Fruit fly (Drosophila melanogaster) whole organism, wandering third instar larva: ENCODE results near the gene CG7024.

ENCODE experiments used
- Abd-B ChIP-seq: fragments of >200 bp; optimal IDR thresholded peaks from 2 replicates; lab custom pipeline; 2017; ENCODE audit warnings: missing biosample characterization, missing genetic modification characterization
- CG32264 ChIP-seq: fragments of 200-800 bp; sonication (Bioruptor generic); optimal IDR thresholded peaks from 2 replicates; lab custom pipeline; 2016; ENCODE audit warnings: missing biosample characterization, missing genetic modification characterization
- CG9705 ChIP-seq: fragments of 200-800 bp; sonication (Bioruptor generic); optimal IDR thresholded peaks from 2 replicates; lab custom pipeline; 2018; ENCODE audit warnings: missing biosample characterization, mild to moderate bottlenecking, missing genetic modification characterization
- Dfd ChIP-seq: fragments of >200 bp; optimal IDR thresholded peaks from 2 replicates; lab custom pipeline; 2017; ENCODE audit warnings: missing biosample characterization, missing genetic modification characterization
- Dif ChIP-seq: fragments of 200-275, 200-300 bp; sonication (Bioruptor generic); optimal IDR thresholded peaks from 2 replicates; lab custom pipeline; 2018; ENCODE audit warnings: missing biosample characterization, missing genetic modification characterization; ENCODE audit not compliant: partially characterized antibody
- GATAd ChIP-seq: sonication (Bioruptor generic); optimal IDR thresholded peaks from 2 replicates; lab custom pipeline; 2016; ENCODE audit warnings: missing biosample characterization, missing genetic modification characterization
- Hnf4 ChIP-seq: fragments of 200-800 bp; sonication (Bioruptor generic); optimal IDR thresholded peaks from 2 replicates; lab custom pipeline; 2016; ENCODE audit warnings: missing biosample characterization, mild to moderate bottlenecking, missing genetic modification characterization
- Hr78 ChIP-seq: fragments of >200 bp; optimal IDR thresholded peaks from 2 replicates; lab custom pipeline; 2017; ENCODE audit warnings: missing biosample characterization, missing genetic modification characterization
- Hr83 ChIP-seq: fragments of 200-300 bp; sonication (Bioruptor generic); optimal IDR thresholded peaks from 2 replicates; lab custom pipeline; 2016; ENCODE audit warnings: missing biosample characterization, mild to moderate bottlenecking, missing genetic modification characterization, moderate library complexity; ENCODE audit not compliant: poor library complexity, severe bottlenecking
- Jra ChIP-seq: sonication (Bioruptor generic); optimal IDR thresholded peaks from 2 replicates; lab custom pipeline; 2016; ENCODE audit warnings: missing biosample characterization, missing genetic modification characterization
- Mio ChIP-seq: sonication (Bioruptor generic); optimal IDR thresholded peaks from 2 replicates; lab custom pipeline; 2016; ENCODE audit warnings: missing biosample characterization, missing genetic modification characterization
- N ChIP-seq: fragments of >200 bp; optimal IDR thresholded peaks from 2 replicates; lab custom pipeline; 2018; ENCODE audit warnings: missing biosample characterization, missing external identifiers, missing genetic modification characterization
- OdsH ChIP-seq: fragments of 200-800 bp; sonication (Bioruptor generic); optimal IDR thresholded peaks from 2 replicates; lab custom pipeline; 2016; ENCODE audit warnings: missing biosample characterization, mild to moderate bottlenecking, missing genetic modification characterization
- Rel ChIP-seq, 2 experiments: fragments of 200-800 bp; sonication (Bioruptor generic) in 1 of 2; optimal IDR thresholded peaks; 2 replicates in 1 of 2; 3 replicates in 1 of 2; lab custom pipeline; 2016 to 2019; ENCODE audit warnings: mild to moderate bottlenecking in 2 of 2, missing biosample characterization in 2 of 2, missing genetic modification characterization in 2 of 2, moderate library complexity in 1 of 2
- Sp1 ChIP-seq: fragments of 200-800 bp; sonication (Bioruptor generic); optimal IDR thresholded peaks from 3 replicates; lab custom pipeline; 2019; ENCODE audit warnings: missing biosample characterization, mild to moderate bottlenecking, missing genetic modification characterization, moderate library complexity
- Vsx2 ChIP-seq: fragments of 200-300, 225-300 bp; sonication (Bioruptor generic); optimal IDR thresholded peaks from 2 replicates; lab custom pipeline; 2018; ENCODE audit warnings: missing biosample characterization, missing genetic modification characterization; ENCODE audit not compliant: partially characterized antibody
- br ChIP-seq: fragments of 200-800 bp; sonication (Bioruptor generic); optimal IDR thresholded peaks from 2 replicates; lab custom pipeline; 2016; ENCODE audit warnings: missing biosample characterization, missing genetic modification characterization
- dmrt93B ChIP-seq: fragments of 200-800 bp; sonication (Bioruptor generic); optimal IDR thresholded peaks from 2 replicates; lab custom pipeline; 2018; ENCODE audit warnings: missing biosample characterization, mild to moderate bottlenecking, missing genetic modification characterization
- dsf ChIP-seq: sonication (Bioruptor generic); optimal IDR thresholded peaks from 2 replicates; lab custom pipeline; 2016; ENCODE audit warnings: missing biosample characterization, missing genetic modification characterization, borderline replicate concordance
- ey ChIP-seq: fragments of 200-800 bp; sonication (Bioruptor generic); optimal IDR thresholded peaks from 2 replicates; lab custom pipeline; 2016; ENCODE audit warnings: missing biosample characterization, missing genetic modification characterization
- h ChIP-seq: fragments of 200-800 bp; sonication (Bioruptor generic); optimal IDR thresholded peaks from 3 replicates; lab custom pipeline; 2016; ENCODE audit warnings: missing biosample characterization, mild to moderate bottlenecking, missing genetic modification characterization
- jim ChIP-seq: fragments of 175-275, 200-325 bp; sonication (Bioruptor generic); optimal IDR thresholded peaks from 2 replicates; lab custom pipeline; 2016; ENCODE audit warnings: missing biosample characterization, mild to moderate bottlenecking, missing genetic modification characterization
- pan ChIP-seq: fragments of >200 bp; optimal IDR thresholded peaks from 2 replicates; lab custom pipeline; 2017
- psq ChIP-seq: fragments of 200-800 bp; sonication (Bioruptor generic); optimal IDR thresholded peaks from 3 replicates; lab custom pipeline; 2017; ENCODE audit warnings: missing biosample characterization, mild to moderate bottlenecking, missing genetic modification characterization, moderate library complexity
- rgr ChIP-seq: fragments of 200-800 bp; sonication (Bioruptor generic); optimal IDR thresholded peaks from 3 replicates; lab custom pipeline; 2016; ENCODE audit warnings: missing biosample characterization, mild to moderate bottlenecking, missing genetic modification characterization
- sage ChIP-seq: fragments of 200-800 bp; sonication (Bioruptor generic); optimal IDR thresholded peaks from 2 replicates; lab custom pipeline; 2016; ENCODE audit warnings: missing biosample characterization, mild to moderate bottlenecking, missing genetic modification characterization
- sv ChIP-seq: fragments of 200-800 bp; sonication (Bioruptor generic); optimal IDR thresholded peaks from 3 replicates; lab custom pipeline; 2016; ENCODE audit warnings: missing biosample characterization, missing genetic modification characterization
- tai ChIP-seq: sonication (Bioruptor generic); optimal IDR thresholded peaks from 2 replicates; lab custom pipeline; 2016; ENCODE audit warnings: missing biosample characterization, missing genetic modification characterization
- usp ChIP-seq: fragments of >200 bp; optimal IDR thresholded peaks from 2 replicates; lab custom pipeline; 2017; ENCODE audit warnings: missing biosample characterization, missing genetic modification characterization

CG7024 gene

dm6 chrX:4666650-4667360 is 38.3 kb upstream of the CG7024 start, which contains the start of gene CG3009 (continued):
- TF ChIP-seq Rel (GFP tag; optimal IDR thresholded peaks at IDR 0.05; lab: Kevin White, UChicago) (peak; percentile 85), Rel (tag; optimal IDR thresholded peaks at IDR 0.05; lab: Kevin White, UChicago) (peak; percentile 94), ey (GFP tag; lab: Kevin White, UChicago) (peak; percentile 98), Dfd (GFP tag; lab: Kevin White, UChicago) (no peak), sage (GFP tag; lab: Kevin White, UChicago) (peak; percentile 83), CG32264 (GFP tag; lab: Kevin White, UChicago) (peak; percentile 92), dmrt93B (peak; percentile 98), GATAd (GFP tag; lab: Kevin White, UChicago) (peak; percentile 71), sv (GFP tag; lab: Kevin White, UChicago) (peak; percentile 96), pan (lab: Kevin White, UChicago) (no peak)

- TF ChIP-seq N (GFP tag; lab: Kevin White, UChicago) (no peak), GATAd (GFP tag; lab: Kevin White, UChicago) (no peak), Sp1 (GFP tag; lab: Kevin White, UChicago) (no peak)
Observed at dm6 chrX:4669438-4669837, 35.7 kb upstream of the CG7024 start.

DNA sequence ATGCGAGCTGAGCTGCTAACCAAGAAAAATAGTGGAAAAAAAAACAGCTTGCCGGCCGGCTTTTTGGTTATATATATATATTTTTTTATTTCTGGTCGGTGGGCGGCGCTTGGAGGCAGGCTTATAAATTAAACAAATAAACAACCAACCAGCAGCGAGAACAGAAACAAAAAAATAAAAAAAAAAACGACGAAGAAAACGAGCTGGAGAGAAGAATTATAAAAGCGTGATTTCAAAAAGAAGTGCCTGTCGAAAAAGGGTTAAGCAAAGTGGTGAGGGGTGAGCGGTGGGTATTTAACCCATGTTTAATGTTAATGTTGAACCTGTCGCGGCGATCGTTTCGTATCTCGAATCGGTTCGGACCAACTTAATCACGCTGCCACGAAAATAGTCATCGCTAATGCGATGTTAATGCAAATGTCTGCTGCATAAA is 33.9 kb upstream of the CG7024 start:
- no peak for TF ChIP-seq tai (GFP tag; lab: Kevin White, UChicago)
- peak; percentile 17 for TF ChIP-seq Sp1 (GFP tag; lab: Kevin White, UChicago)
- no peak for TF ChIP-seq Hr78 (GFP tag; lab: Kevin White, UChicago)
- TF ChIP-seq psq, result no peak
- TF ChIP-seq usp (GFP tag; lab: Kevin White, UChicago), result no peak
- TF ChIP-seq h (GFP tag; lab: Kevin White, UChicago), result no peak
- TF ChIP-seq N (GFP tag; lab: Kevin White, UChicago), result no peak
- TF ChIP-seq, all 38 proteins: peak for 1

dm6 chrX:4675054-4675453 is 30.1 kb upstream of the CG7024 start:
- TF ChIP-seq Sp1 (GFP tag; lab: Kevin White, UChicago), result no peak
- no peak for TF ChIP-seq Jra (GFP tag; lab: Kevin White, UChicago)
- TF ChIP-seq jim (GFP tag; lab: Kevin White, UChicago), result no peak
- no peak for TF ChIP-seq N (GFP tag; lab: Kevin White, UChicago)
- no peak for TF ChIP-seq br (GFP tag; lab: Kevin White, UChicago)
- no peak for TF ChIP-seq Vsx2
- TF ChIP-seq CG9705 (GFP tag; lab: Kevin White, UChicago), result no peak
- no peak for TF ChIP-seq usp (GFP tag; lab: Kevin White, UChicago)
- no peak for TF ChIP-seq psq
- TF ChIP-seq rgr, result no peak
- no peak for TF ChIP-seq Hr78 (GFP tag; lab: Kevin White, UChicago)
- no peak for TF ChIP-seq Dif (GFP tag; lab: Kevin White, UChicago)
- TF ChIP-seq OdsH, result no peak
- TF ChIP-seq sage (GFP tag; lab: Kevin White, UChicago), result no peak
- no peak for TF ChIP-seq dsf (GFP tag; lab: Kevin White, UChicago)
- no peak for TF ChIP-seq pan (lab: Kevin White, UChicago)
- no peak for TF ChIP-seq Abd-B (GFP tag; lab: Kevin White, UChicago)
- TF ChIP-seq Mio (GFP tag; lab: Kevin White, UChicago), result no peak

DNA sequence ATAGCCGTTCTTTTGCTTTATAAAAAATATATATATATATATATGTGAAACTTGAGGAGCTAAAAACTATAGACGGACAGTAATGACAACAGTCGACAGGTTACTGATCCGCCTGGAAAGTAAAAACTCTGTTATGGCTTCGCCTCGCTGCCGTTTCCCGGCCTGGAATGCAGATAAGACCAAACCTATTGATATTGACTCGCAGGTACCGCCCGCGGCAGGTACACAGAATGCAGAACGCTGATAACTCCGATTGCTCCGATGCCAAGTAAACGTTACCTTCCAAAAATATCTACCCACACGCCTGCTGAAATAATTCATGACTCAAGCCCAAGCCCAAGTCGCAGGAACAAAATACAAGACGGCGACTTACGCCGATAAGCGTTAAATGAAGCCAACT is 27.7 kb upstream of the CG7024 start:
- peak; percentile 30 for TF ChIP-seq h (GFP tag; lab: Kevin White, UChicago)
- TF ChIP-seq N (GFP tag; lab: Kevin White, UChicago), result no peak
- TF ChIP-seq Hr83 (GFP tag; lab: Kevin White, UChicago), result peak; percentile 22
- no peak for TF ChIP-seq Dfd (GFP tag; lab: Kevin White, UChicago)
- no peak for TF ChIP-seq usp (GFP tag; lab: Kevin White, UChicago)
- TF ChIP-seq Sp1 (GFP tag; lab: Kevin White, UChicago), result peak; percentile 5
- peak; percentile 30 for TF ChIP-seq rgr
- peak; percentile 5 for TF ChIP-seq br (GFP tag; lab: Kevin White, UChicago)
- peak; percentile 52 for TF ChIP-seq dsf (GFP tag; lab: Kevin White, UChicago)
- TF ChIP-seq GATAd (GFP tag; lab: Kevin White, UChicago), result peak; percentile 21
- peak; percentile 19 for TF ChIP-seq Hnf4
